Fruit fly (Drosophila melanogaster) whole organism, wandering third instar larva: ENCODE results near the gene tefu.
A peak's percentile ranks its signal among the peaks of the same experiment; 100 is the strongest.

Source experiments
- Abd-B ChIP-seq: fragments of >200 bp; optimal IDR thresholded peaks from 2 replicates; lab custom pipeline; 2017; ENCODE audit warnings: missing biosample characterization, missing genetic modification characterization
- CG32264 ChIP-seq: fragments of 200-800 bp; sonication (Bioruptor generic); optimal IDR thresholded peaks from 2 replicates; lab custom pipeline; 2016; ENCODE audit warnings: missing biosample characterization, missing genetic modification characterization
- CG9705 ChIP-seq: fragments of 200-800 bp; sonication (Bioruptor generic); optimal IDR thresholded peaks from 2 replicates; lab custom pipeline; 2018; ENCODE audit warnings: missing biosample characterization, mild to moderate bottlenecking, missing genetic modification characterization
- CrebA ChIP-seq: fragments of 200-800 bp; sonication (Bioruptor generic); optimal IDR thresholded peaks from 2 replicates; lab custom pipeline; 2016; ENCODE audit warnings: missing biosample characterization, mild to moderate bottlenecking, missing genetic modification characterization, borderline replicate concordance
- Dfd ChIP-seq: fragments of >200 bp; optimal IDR thresholded peaks from 2 replicates; lab custom pipeline; 2017; ENCODE audit warnings: missing biosample characterization, missing genetic modification characterization
- Dif ChIP-seq: fragments of 200-275, 200-300 bp; sonication (Bioruptor generic); optimal IDR thresholded peaks from 2 replicates; lab custom pipeline; 2018; ENCODE audit warnings: missing biosample characterization, missing genetic modification characterization; ENCODE audit not compliant: partially characterized antibody
- GATAd ChIP-seq: sonication (Bioruptor generic); optimal IDR thresholded peaks from 2 replicates; lab custom pipeline; 2016; ENCODE audit warnings: missing biosample characterization, missing genetic modification characterization
- HLH106 ChIP-seq: fragments of 200-800 bp; optimal IDR thresholded peaks from 3 replicates; lab custom pipeline; 2019; ENCODE audit warnings: missing biosample characterization, mild to moderate bottlenecking, missing genetic modification characterization, moderate library complexity
- Hnf4 ChIP-seq: fragments of 200-800 bp; sonication (Bioruptor generic); optimal IDR thresholded peaks from 2 replicates; lab custom pipeline; 2016; ENCODE audit warnings: missing biosample characterization, mild to moderate bottlenecking, missing genetic modification characterization
- Hr78 ChIP-seq: fragments of >200 bp; optimal IDR thresholded peaks from 2 replicates; lab custom pipeline; 2017; ENCODE audit warnings: missing biosample characterization, missing genetic modification characterization
- Hr83 ChIP-seq: fragments of 200-300 bp; sonication (Bioruptor generic); optimal IDR thresholded peaks from 2 replicates; lab custom pipeline; 2016; ENCODE audit warnings: missing biosample characterization, mild to moderate bottlenecking, missing genetic modification characterization, moderate library complexity; ENCODE audit not compliant: poor library complexity, severe bottlenecking
- Jra ChIP-seq: sonication (Bioruptor generic); optimal IDR thresholded peaks from 2 replicates; lab custom pipeline; 2016; ENCODE audit warnings: missing biosample characterization, missing genetic modification characterization
- Myc ChIP-seq: fragments of >200 bp; optimal IDR thresholded peaks from 2 replicates; lab custom pipeline; 2017
- N ChIP-seq: fragments of >200 bp; optimal IDR thresholded peaks from 2 replicates; lab custom pipeline; 2018; ENCODE audit warnings: missing biosample characterization, missing external identifiers, missing genetic modification characterization
- OdsH ChIP-seq: fragments of 200-800 bp; sonication (Bioruptor generic); optimal IDR thresholded peaks from 2 replicates; lab custom pipeline; 2016; ENCODE audit warnings: missing biosample characterization, mild to moderate bottlenecking, missing genetic modification characterization
- Rel ChIP-seq, 2 experiments: fragments of 200-800 bp; sonication (Bioruptor generic) in 1 of 2; optimal IDR thresholded peaks; 2 replicates in 1 of 2; 3 replicates in 1 of 2; lab custom pipeline; 2016 to 2019; ENCODE audit warnings: mild to moderate bottlenecking in 2 of 2, missing biosample characterization in 2 of 2, missing genetic modification characterization in 2 of 2, moderate library complexity in 1 of 2
- Vsx2 ChIP-seq: fragments of 200-300, 225-300 bp; sonication (Bioruptor generic); optimal IDR thresholded peaks from 2 replicates; lab custom pipeline; 2018; ENCODE audit warnings: missing biosample characterization, missing genetic modification characterization; ENCODE audit not compliant: partially characterized antibody
- br ChIP-seq: fragments of 200-800 bp; sonication (Bioruptor generic); optimal IDR thresholded peaks from 2 replicates; lab custom pipeline; 2016; ENCODE audit warnings: missing biosample characterization, missing genetic modification characterization
- brk ChIP-seq: fragments of 200-800 bp; sonication (Bioruptor generic); optimal IDR thresholded peaks from 2 replicates; lab custom pipeline; 2016; ENCODE audit warnings: missing biosample characterization, mild to moderate bottlenecking, missing genetic modification characterization
- dl ChIP-seq, 2 experiments: fragments of 175-275, 200-275 bp in 1 of 2; fragments of 200-275 bp in 1 of 2; sonication (Bioruptor generic); optimal IDR thresholded peaks; lab custom pipeline; 2018; ENCODE audit warnings: mild to moderate bottlenecking in 2 of 2, missing biosample characterization in 2 of 2, missing genetic modification characterization in 2 of 2, moderate library complexity in 2 of 2; ENCODE audit not compliant: partially characterized antibody in 2 of 2, insufficient read depth in 1 of 2
- dmrt93B ChIP-seq: fragments of 200-800 bp; sonication (Bioruptor generic); optimal IDR thresholded peaks from 2 replicates; lab custom pipeline; 2018; ENCODE audit warnings: missing biosample characterization, mild to moderate bottlenecking, missing genetic modification characterization
- dsf ChIP-seq: sonication (Bioruptor generic); optimal IDR thresholded peaks from 2 replicates; lab custom pipeline; 2016; ENCODE audit warnings: missing biosample characterization, missing genetic modification characterization, borderline replicate concordance
- ey ChIP-seq: fragments of 200-800 bp; sonication (Bioruptor generic); optimal IDR thresholded peaks from 2 replicates; lab custom pipeline; 2016; ENCODE audit warnings: missing biosample characterization, missing genetic modification characterization
- foxo ChIP-seq, 2 experiments: fragments of 200-800 bp; sonication (Bioruptor generic); optimal IDR thresholded peaks; 2 replicates in 1 of 2; 3 replicates in 1 of 2; lab custom pipeline; 2016 to 2017; ENCODE audit warnings: missing biosample characterization in 2 of 2, missing genetic modification characterization in 2 of 2
- h ChIP-seq: fragments of 200-800 bp; sonication (Bioruptor generic); optimal IDR thresholded peaks from 3 replicates; lab custom pipeline; 2016; ENCODE audit warnings: missing biosample characterization, mild to moderate bottlenecking, missing genetic modification characterization
- jim ChIP-seq: fragments of 175-275, 200-325 bp; sonication (Bioruptor generic); optimal IDR thresholded peaks from 2 replicates; lab custom pipeline; 2016; ENCODE audit warnings: missing biosample characterization, mild to moderate bottlenecking, missing genetic modification characterization
- lola ChIP-seq: fragments of >200 bp; optimal IDR thresholded peaks from 2 replicates; lab custom pipeline; 2017; ENCODE audit warnings: missing biosample characterization, missing genetic modification characterization
- pan ChIP-seq: fragments of >200 bp; optimal IDR thresholded peaks from 2 replicates; lab custom pipeline; 2017
- psq ChIP-seq: fragments of 200-800 bp; sonication (Bioruptor generic); optimal IDR thresholded peaks from 3 replicates; lab custom pipeline; 2017; ENCODE audit warnings: missing biosample characterization, mild to moderate bottlenecking, missing genetic modification characterization, moderate library complexity
- rgr ChIP-seq: fragments of 200-800 bp; sonication (Bioruptor generic); optimal IDR thresholded peaks from 3 replicates; lab custom pipeline; 2016; ENCODE audit warnings: missing biosample characterization, mild to moderate bottlenecking, missing genetic modification characterization
- sage ChIP-seq: fragments of 200-800 bp; sonication (Bioruptor generic); optimal IDR thresholded peaks from 2 replicates; lab custom pipeline; 2016; ENCODE audit warnings: missing biosample characterization, mild to moderate bottlenecking, missing genetic modification characterization
- sv ChIP-seq: fragments of 200-800 bp; sonication (Bioruptor generic); optimal IDR thresholded peaks from 3 replicates; lab custom pipeline; 2016; ENCODE audit warnings: missing biosample characterization, missing genetic modification characterization
- tai ChIP-seq: sonication (Bioruptor generic); optimal IDR thresholded peaks from 2 replicates; lab custom pipeline; 2016; ENCODE audit warnings: missing biosample characterization, missing genetic modification characterization
- usp ChIP-seq: fragments of >200 bp; optimal IDR thresholded peaks from 2 replicates; lab custom pipeline; 2017; ENCODE audit warnings: missing biosample characterization, missing genetic modification characterization
- woc ChIP-seq: sonication (Bioruptor generic); optimal IDR thresholded peaks from 2 replicates; lab custom pipeline; 2016; ENCODE audit warnings: missing biosample characterization, mild to moderate bottlenecking, missing genetic modification characterization

tefu gene

dm6 chr3R:15205223-15205622 is 36.8 kb downstream of the tefu start:
- no peak for TF ChIP-seq Dfd (GFP tag; lab: Kevin White, UChicago)
- no peak for TF ChIP-seq rgr (GFP tag; lab: Kevin White, UChicago)
- TF ChIP-seq pan = no peak
- no peak for TF ChIP-seq usp (GFP tag; lab: Kevin White, UChicago)
- TF ChIP-seq dsf (GFP tag; lab: Kevin White, UChicago) = no peak
- TF ChIP-seq N = no peak
- TF ChIP-seq sage (GFP tag; lab: Kevin White, UChicago) = no peak
- TF ChIP-seq br (GFP tag; lab: Kevin White, UChicago) = no peak
- no peak for TF ChIP-seq CG32264 (GFP tag; lab: Kevin White, UChicago)
- TF ChIP-seq tai (GFP tag; lab: Kevin White, UChicago) = no peak
- TF ChIP-seq Hnf4 (GFP tag; lab: Kevin White, UChicago) = no peak
- TF ChIP-seq Hr78 (GFP tag; lab: Kevin White, UChicago) = no peak
- TF ChIP-seq Jra (GFP tag; lab: Kevin White, UChicago) = no peak
- no peak for TF ChIP-seq CG9705 (GFP tag; lab: Kevin White, UChicago)
- no peak for TF ChIP-seq h (GFP tag; lab: Kevin White, UChicago)
- TF ChIP-seq jim (GFP tag; lab: Kevin White, UChicago) = no peak
- TF ChIP-seq ey (GFP tag; lab: Kevin White, UChicago) = no peak
- TF ChIP-seq lola (GFP tag; lab: Kevin White, UChicago) = no peak

- TF ChIP-seq Rel (GFP tag; optimal IDR thresholded peaks at IDR 0.05; lab: Kevin White, UChicago) (no peak), Rel (tag; optimal IDR thresholded peaks at IDR 0.05; lab: Kevin White, UChicago) (peak; percentile 12), Abd-B (no peak), h (GFP tag; lab: Kevin White, UChicago) (peak; percentile 76), Dfd (GFP tag; lab: Kevin White, UChicago) (no peak), br (GFP tag; lab: Kevin White, UChicago) (peak; percentile 15), Hnf4 (GFP tag; lab: Kevin White, UChicago) (no peak), brk (GFP tag; lab: Kevin White, UChicago) (peak; percentile 35), CG32264 (GFP tag; lab: Kevin White, UChicago) (no peak), dsf (GFP tag; lab: Kevin White, UChicago) (no peak)
Observed at dm6 chr3R:15198052-15198793, 43.8 kb downstream of the tefu start.

dm6 chr3R:15197373-15197772 is 44.7 kb downstream of the tefu start:
- no peak for TF ChIP-seq brk (GFP tag; lab: Kevin White, UChicago)
- TF ChIP-seq Hr83 = peak; percentile 9
- no peak for TF ChIP-seq Rel (GFP tag; optimal IDR thresholded peaks at IDR 0.05; lab: Kevin White, UChicago)
- peak; percentile 73 for TF ChIP-seq Rel (tag; optimal IDR thresholded peaks at IDR 0.05; lab: Kevin White, UChicago)
- TF ChIP-seq, all 38 proteins: peak for 2

- TF ChIP-seq h (GFP tag; lab: Kevin White, UChicago) (peak; percentile 83), OdsH (GFP tag; lab: Kevin White, UChicago) (peak; percentile 72), CG32264 (GFP tag; lab: Kevin White, UChicago) (peak; percentile 70), foxo (GFP tag; optimal IDR thresholded peaks at IDR 0.05; lab: Kevin White, UChicago) (peak; percentile 34 to 83), rgr (GFP tag; lab: Kevin White, UChicago) (peak; percentile 83), br (GFP tag; lab: Kevin White, UChicago) (peak; percentile 74), tai (GFP tag; lab: Kevin White, UChicago) (no peak), CG9705 (GFP tag; lab: Kevin White, UChicago) (peak; percentile 49), ey (GFP tag; lab: Kevin White, UChicago) (peak; percentile 82), psq (GFP tag; lab: Kevin White, UChicago) (peak; percentile 69), brk (GFP tag; lab: Kevin White, UChicago) (no peak), dmrt93B (peak; percentile 52), lola (GFP tag; lab: Kevin White, UChicago) (no peak), Hr83 (peak; percentile 93), jim (GFP tag; lab: Kevin White, UChicago) (peak; percentile 52), dl (GFP tag; optimal IDR thresholded peaks at IDR 0.05; lab: Kevin White, UChicago; ENCODE audit: insufficient read depth in 1 of 2, partially characterized antibody in 2 of 2) (peak in 1 of 2 experiments; percentile 6), Dfd (GFP tag; lab: Kevin White, UChicago) (no peak), Jra (GFP tag; lab: Kevin White, UChicago) (peak; percentile 94), HLH106 (tag; lab: Kevin White, UChicago) (peak; percentile 60), GATAd (GFP tag; lab: Kevin White, UChicago) (peak; percentile 74), Dif (GFP tag; lab: Kevin White, UChicago) (peak; percentile 19), Myc (lab: Kevin White, UChicago) (peak; percentile 89), Vsx2 (GFP tag; lab: Kevin White, UChicago) (peak; percentile 92), sv (GFP tag; lab: Kevin White, UChicago) (peak; percentile 87), woc (GFP tag; lab: Kevin White, UChicago) (peak; percentile 95), pan (no peak), CrebA (GFP tag; lab: Kevin White, UChicago) (peak; percentile 64), sage (GFP tag; lab: Kevin White, UChicago) (peak; percentile 56), N (no peak), usp (GFP tag; lab: Kevin White, UChicago) (no peak)
Observed at dm6 chr3R:15196134-15197034, 45.7 kb downstream of the tefu start, which contains the start of the genes Kpc1 and CG42542. Gene Kpc1 (minus strand): TSS chr3R:15196210. Gene CG42542 (plus strand): TSS chr3R:15196598.
